Worm (Caenorhabditis elegans) whole organism, L4/young adult: Measurements from ENCODE around the gene idpp-16.

Experiments used
- dao-5 ChIP-seq: sonication (generic microtip); optimal IDR thresholded peaks from 2 replicates; lab custom pipeline; 2016; ENCODE audit warnings: missing genotype, missing genetic modification characterization, moderate library complexity, missing compliant biosample characterization
- him-1 ChIP-seq: sonication (generic microtip); optimal IDR thresholded peaks from 2 replicates; lab custom pipeline; 2016; ENCODE audit warnings: missing genotype, missing genetic modification reagents, missing genetic modification characterization, missing compliant biosample characterization

- no peak for TF ChIP-seq him-1 (tag; lab: Kevin White, UChicago)
- TF ChIP-seq dao-5 (tag; lab: Kevin White, UChicago): no peak
Observed at ce11 chrV:11604484-11604883, 1.8 kb downstream of the idpp-16 start, which contains the start of gene dhs-20.
